Worm (Caenorhabditis elegans) whole organism, mixed stage, embryonic: ENCODE results near the gene nsy-1.

Experiments used
- bed-3 ChIP-seq: fragments of 200-800 bp; sonication (Bioruptor generic); optimal IDR thresholded peaks from 3 replicates; lab custom pipeline; 2018; ENCODE audit warnings: mild to moderate bottlenecking, missing genetic modification characterization, moderate library complexity, missing compliant biosample characterization
- blmp-1 ChIP-seq: fragments of 150-350 bp; optimal IDR thresholded peaks from 2 replicates; lab custom pipeline; 2014; ENCODE audit warnings: missing biosample characterization, missing genetic modification characterization
- ces-1 ChIP-seq: fragments of 150-350 bp; optimal IDR thresholded peaks from 2 replicates; lab custom pipeline; 2014; ENCODE audit warnings: missing biosample characterization, missing genetic modification reagents, missing genetic modification characterization
- elt-1 ChIP-seq: sonication (generic microtip); optimal IDR thresholded peaks from 2 replicates; lab custom pipeline; 2017; ENCODE audit warnings: missing genetic modification characterization, mild to moderate bottlenecking, missing compliant biosample characterization, antibody characterized with exemption, moderate library complexity, borderline replicate concordance; ENCODE audit not compliant: insufficient read depth
- elt-3 ChIP-seq: fragments of 150-350 bp; optimal IDR thresholded peaks from 2 replicates; lab custom pipeline; 2014; ENCODE audit warnings: missing biosample characterization, missing genetic modification characterization
- ham-2 ChIP-seq: fragments of 200-800 bp; sonication (Bioruptor generic); optimal IDR thresholded peaks from 2 replicates; lab custom pipeline; 2018; ENCODE audit warnings: mild to moderate bottlenecking, missing genetic modification characterization, missing compliant biosample characterization
- lin-13 ChIP-seq: fragments of 150-350 bp; optimal IDR thresholded peaks from 2 replicates; lab custom pipeline; 2014; ENCODE audit warnings: missing biosample characterization, missing genetic modification characterization
- mep-1 ChIP-seq: fragments of 150-350 bp; optimal IDR thresholded peaks from 2 replicates; lab custom pipeline; 2017; ENCODE audit warnings: missing biosample characterization, missing genetic modification reagents, missing genetic modification characterization, inconsistent platforms
- nhr-12 ChIP-seq: fragments of 150-350 bp; optimal IDR thresholded peaks from 2 replicates; lab custom pipeline; 2014; ENCODE audit warnings: missing biosample characterization, missing genetic modification characterization
- pha-4 ChIP-seq: fragments of 150-350 bp; optimal IDR thresholded peaks from 2 replicates; lab custom pipeline; 2018; ENCODE audit warnings: missing biosample characterization, missing genetic modification reagents, missing genetic modification characterization
- snpc-4 ChIP-seq: fragments of 150-350 bp; optimal IDR thresholded peaks from 2 replicates; lab custom pipeline; 2014; ENCODE audit warnings: missing biosample characterization, missing genetic modification characterization
- unc-39 ChIP-seq: fragments of 150-350 bp; optimal IDR thresholded peaks from 2 replicates; lab custom pipeline; 2014; ENCODE audit warnings: missing biosample characterization, missing genetic modification characterization
- ztf-11 ChIP-seq: fragments of 150-350 bp; optimal IDR thresholded peaks from 2 replicates; lab custom pipeline; 2014; ENCODE audit warnings: missing biosample characterization, missing genetic modification characterization

ce11 chrII:5040631-5041156, 18.1 kb downstream of the nsy-1 start, which contains the start of gene F33G12.7:
- no peak for TF ChIP-seq lin-13 (tag; lab: Kevin White, UChicago)
- TF ChIP-seq blmp-1 (tag; lab: Kevin White, UChicago): no peak
- TF ChIP-seq elt-3 (tag; lab: Kevin White, UChicago): no peak
- TF ChIP-seq ces-1 (GFP tag; lab: Kevin White, UChicago): no peak
- no peak for TF ChIP-seq mep-1
- no peak for TF ChIP-seq pha-4 (tag; lab: Kevin White, UChicago)
- TF ChIP-seq ztf-11: no peak
- no peak for TF ChIP-seq nhr-12 (tag; lab: Kevin White, UChicago)
- no peak for TF ChIP-seq snpc-4 (tag; lab: Kevin White, UChicago)
- TF ChIP-seq elt-1 (tag; lab: Kevin White, UChicago): no peak
- no peak for TF ChIP-seq ham-2 (GFP tag; lab: Kevin White, UChicago)
- no peak for TF ChIP-seq unc-39
- no peak for TF ChIP-seq bed-3
